Fruit fly (Drosophila melanogaster) whole organism, embryonic: Measurements from ENCODE around the gene GCS2beta.

Experiments used
- Asciz ChIP-seq: fragments of 200-800 bp; sonication (Bioruptor generic); optimal IDR thresholded peaks from 2 replicates; lab custom pipeline; 2017; ENCODE audit warnings: missing biosample characterization, mild to moderate bottlenecking, missing genetic modification characterization, missing genetic modification reagents
- Atf-2 ChIP-seq: fragments of 200-800 bp; sonication (Bioruptor generic); optimal IDR thresholded peaks from 2 replicates; lab custom pipeline; 2016; ENCODE audit warnings: missing biosample characterization, missing genetic modification characterization
- CG10462 ChIP-seq: fragments of 200-800 bp; sonication (Bioruptor generic); optimal IDR thresholded peaks from 2 replicates; lab custom pipeline; 2016; ENCODE audit warnings: missing biosample characterization, missing genetic modification characterization
- CG11093 ChIP-seq: fragments of 200-800 bp; sonication (Bioruptor generic); IDR thresholded peaks from 3 replicates; pipeline ENCODE4 v1.3.6; 2022; ENCODE audit warnings: missing biosample characterization, missing genetic modification characterization
- CG11247 ChIP-seq: fragments of 200-800 bp; sonication (Bioruptor generic); IDR thresholded peaks from 2 replicates; pipeline ENCODE4 v1.3.6; 2022; ENCODE audit warnings: missing biosample characterization, missing genetic modification characterization
- CG11560 ChIP-seq: fragments of 200-800 bp; sonication (Bioruptor generic); IDR thresholded peaks from 3 replicates; pipeline ENCODE4 v1.3.6; 2022; ENCODE audit warnings: missing biosample characterization, missing genetic modification characterization
- CG12236 ChIP-seq: fragments of 200-800 bp; sonication (Bioruptor generic); optimal IDR thresholded peaks from 2 replicates; lab custom pipeline; 2016; ENCODE audit warnings: missing biosample characterization, missing genetic modification characterization
- CG12299 ChIP-seq: fragments of 200-800 bp; sonication (Bioruptor generic); optimal IDR thresholded peaks from 2 replicates; lab custom pipeline; 2018; ENCODE audit warnings: missing biosample characterization, mild to moderate bottlenecking, missing genetic modification characterization
- CG12391 ChIP-seq: fragments of 200-800 bp; sonication (Bioruptor generic); optimal IDR thresholded peaks from 3 replicates; lab custom pipeline; 2018; ENCODE audit warnings: missing biosample characterization, mild to moderate bottlenecking, missing genetic modification characterization, moderate library complexity
- CG13123 ChIP-seq: fragments of 200-800 bp; sonication (Bioruptor generic); optimal IDR thresholded peaks from 2 replicates; lab custom pipeline; 2016; ENCODE audit warnings: missing biosample characterization, missing genetic modification characterization
- CG14667 ChIP-seq: fragments of 200-800 bp; sonication (Bioruptor generic); IDR thresholded peaks from 2 replicates; pipeline ENCODE4 v1.3.6; 2022; ENCODE audit warnings: missing biosample characterization, missing genetic modification characterization
- CG15011 ChIP-seq: fragments of 200-800 bp; sonication (Bioruptor generic); optimal IDR thresholded peaks from 3 replicates; lab custom pipeline; 2018; ENCODE audit warnings: missing biosample characterization, mild to moderate bottlenecking, missing genetic modification characterization
- CG17361 ChIP-seq: fragments of 200-800 bp; sonication (Bioruptor generic); IDR thresholded peaks from 3 replicates; pipeline ENCODE4 v1.3.6; 2022; ENCODE audit warnings: missing biosample characterization, missing genetic modification characterization
- CG17385 ChIP-seq: fragments of 200-800 bp; sonication (Bioruptor generic); optimal IDR thresholded peaks from 3 replicates; lab custom pipeline; 2018; ENCODE audit warnings: missing biosample characterization, mild to moderate bottlenecking, missing genetic modification characterization
- CG17912 ChIP-seq: fragments of 200-800 bp; sonication (Bioruptor generic); optimal IDR thresholded peaks from 2 replicates; lab custom pipeline; 2018; ENCODE audit warnings: missing biosample characterization, mild to moderate bottlenecking, missing genetic modification characterization
- CG31365 ChIP-seq: fragments of 200-800 bp; sonication (Bioruptor generic); optimal IDR thresholded peaks from 2 replicates; lab custom pipeline; 2018; ENCODE audit warnings: missing biosample characterization, mild to moderate bottlenecking, missing genetic modification characterization
- CG4424 ChIP-seq: fragments of 200-800 bp; sonication (Bioruptor generic); optimal IDR thresholded peaks from 3 replicates; lab custom pipeline; 2016; ENCODE audit warnings: missing biosample characterization, missing genetic modification characterization
- CG5180 ChIP-seq: fragments of 200-800 bp; sonication (Bioruptor generic); optimal IDR thresholded peaks from 3 replicates; lab custom pipeline; 2017; ENCODE audit warnings: missing biosample characterization, missing genetic modification characterization, mild to moderate bottlenecking, moderate library complexity, missing genetic modification reagents
- CG5953 ChIP-seq: fragments of 200-800 bp; sonication (Bioruptor generic); IDR thresholded peaks from 2 replicates; pipeline ENCODE4 v1.3.6; 2022; ENCODE audit warnings: missing biosample characterization, missing genetic modification characterization
- CG6683 ChIP-seq: fragments of 200-800 bp; sonication (Bioruptor generic); optimal IDR thresholded peaks from 2 replicates; lab custom pipeline; 2017; ENCODE audit warnings: missing biosample characterization, mild to moderate bottlenecking, missing genetic modification characterization, missing genetic modification reagents
- CG7745 ChIP-seq: fragments of 200-800 bp; sonication (Bioruptor generic); optimal IDR thresholded peaks from 2 replicates; lab custom pipeline; 2018; ENCODE audit warnings: missing biosample characterization, mild to moderate bottlenecking, missing genetic modification characterization, moderate library complexity
- CG9437 ChIP-seq: fragments of 200-800 bp; sonication (Bioruptor generic); optimal IDR thresholded peaks from 2 replicates; lab custom pipeline; 2018; ENCODE audit warnings: missing biosample characterization, mild to moderate bottlenecking, missing genetic modification characterization
- Dip3 ChIP-seq: fragments of 200-800 bp; sonication (Bioruptor generic); optimal IDR thresholded peaks from 3 replicates; lab custom pipeline; 2016; ENCODE audit warnings: missing biosample characterization, missing genetic modification characterization
- Fer3 ChIP-seq: fragments of 200-800 bp; sonication (Bioruptor generic); optimal IDR thresholded peaks from 2 replicates; lab custom pipeline; 2018; ENCODE audit warnings: missing biosample characterization, mild to moderate bottlenecking, missing genetic modification characterization, moderate library complexity
- HmgZ ChIP-seq: fragments of 200-800 bp; sonication (Bioruptor generic); optimal IDR thresholded peaks from 2 replicates; lab custom pipeline; 2018; ENCODE audit warnings: missing biosample characterization, mild to moderate bottlenecking, missing genetic modification characterization
- Hr3 ChIP-seq: fragments of 200-800 bp; sonication (Bioruptor generic); optimal IDR thresholded peaks from 3 replicates; lab custom pipeline; 2016; ENCODE audit warnings: missing biosample characterization, missing genetic modification characterization
- Hr39 ChIP-seq: fragments of >200 bp; optimal IDR thresholded peaks from 2 replicates; lab custom pipeline; 2017
- Kr ChIP-seq: fragments of 200-800 bp; sonication (Bioruptor generic); optimal IDR thresholded peaks from 2 replicates; lab custom pipeline; 2017; ENCODE audit warnings: missing biosample characterization, mild to moderate bottlenecking, missing genetic modification characterization
- Lpt ChIP-seq: fragments of >200 bp; optimal IDR thresholded peaks from 2 replicates; lab custom pipeline; 2018; ENCODE audit warnings: missing biosample characterization, missing genetic modification characterization
- Max ChIP-seq: fragments of 200-800 bp; sonication (Bioruptor generic); optimal IDR thresholded peaks from 2 replicates; lab custom pipeline; 2016; ENCODE audit warnings: missing biosample characterization, mild to moderate bottlenecking, missing genetic modification characterization
- Oli ChIP-seq: fragments of 200-800 bp; sonication (Bioruptor generic); optimal IDR thresholded peaks from 2 replicates; lab custom pipeline; 2018; ENCODE audit warnings: missing biosample characterization, mild to moderate bottlenecking, missing genetic modification characterization, moderate library complexity
- Ravus ChIP-seq: fragments of 200-800 bp; sonication (Bioruptor generic); IDR thresholded peaks from 2 replicates; pipeline ENCODE4 v1.3.6; 2022; ENCODE audit warnings: missing biosample characterization, missing genetic modification characterization
- Sox100B ChIP-seq: fragments of 200-800 bp; sonication (Bioruptor generic); optimal IDR thresholded peaks from 3 replicates; lab custom pipeline; 2018; ENCODE audit warnings: missing biosample characterization, mild to moderate bottlenecking, missing genetic modification characterization
- Taf1 ChIP-seq: fragments of 200-800 bp; sonication (Bioruptor generic); IDR thresholded peaks from 2 replicates; pipeline ENCODE4 v1.3.6; 2022; ENCODE audit warnings: missing biosample characterization, missing genetic modification characterization
- Vsx1 ChIP-seq: fragments of 200-800 bp; sonication (Bioruptor generic); optimal IDR thresholded peaks from 2 replicates; lab custom pipeline; 2017; ENCODE audit warnings: missing biosample characterization, mild to moderate bottlenecking, missing genetic modification characterization, missing genetic modification reagents
- eve ChIP-seq, 2 experiments: fragments of >200 bp; optimal IDR thresholded peaks; 2 replicates each; lab custom pipeline; 2017; ENCODE audit warnings: missing biosample characterization in 2 of 2, missing genetic modification characterization in 2 of 2
- fru ChIP-seq: fragments of >200 bp; optimal IDR thresholded peaks from 2 replicates; lab custom pipeline; 2017
- gem ChIP-seq: fragments of 200-800 bp; sonication (Bioruptor generic); optimal IDR thresholded peaks from 2 replicates; lab custom pipeline; 2019; ENCODE audit warnings: missing biosample characterization, mild to moderate bottlenecking, missing genetic modification characterization, moderate library complexity
- grn ChIP-seq: fragments of 200-800 bp; sonication (Bioruptor generic); optimal IDR thresholded peaks from 3 replicates; lab custom pipeline; 2017; ENCODE audit warnings: missing biosample characterization, missing genetic modification characterization
- gsb-n ChIP-seq: fragments of 200-800 bp; sonication (Bioruptor generic); optimal IDR thresholded peaks from 3 replicates; lab custom pipeline; 2018; ENCODE audit warnings: missing biosample characterization, mild to moderate bottlenecking, missing genetic modification characterization
- hth ChIP-seq: fragments of >200 bp; optimal IDR thresholded peaks from 2 replicates; lab custom pipeline; 2017; ENCODE audit warnings: inconsistent platforms
- mirr ChIP-seq: fragments of 200-800 bp; sonication (Bioruptor generic); optimal IDR thresholded peaks from 3 replicates; lab custom pipeline; 2018; ENCODE audit warnings: missing biosample characterization, mild to moderate bottlenecking, missing genetic modification characterization
- nerfin-2 ChIP-seq: fragments of 200-800 bp; sonication (Bioruptor generic); IDR thresholded peaks from 2 replicates; pipeline ENCODE4 v1.3.6; 2022; ENCODE audit warnings: missing biosample characterization, missing genetic modification characterization; ENCODE audit not compliant: partially characterized antibody
- onecut ChIP-seq: fragments of 200-800 bp; sonication (Bioruptor generic); IDR thresholded peaks from 2 replicates; pipeline ENCODE4 v1.3.6; 2022; ENCODE audit warnings: missing biosample characterization, missing genetic modification characterization
- peb ChIP-seq: fragments of 200-800 bp; sonication (Bioruptor generic); IDR thresholded peaks from 2 replicates; pipeline ENCODE4 v1.3.6; 2022; ENCODE audit warnings: missing biosample characterization, missing genetic modification characterization
- pita ChIP-seq: fragments of 200-800 bp; sonication (Bioruptor generic); optimal IDR thresholded peaks from 2 replicates; lab custom pipeline; 2017; ENCODE audit warnings: missing biosample characterization, mild to moderate bottlenecking, missing genetic modification characterization
- pzg ChIP-seq: fragments of 200-800 bp; sonication (Bioruptor generic); optimal IDR thresholded peaks from 3 replicates; lab custom pipeline; 2018; ENCODE audit warnings: missing biosample characterization, mild to moderate bottlenecking, missing genetic modification characterization, moderate library complexity
- shn ChIP-seq: fragments of 200-800 bp; sonication (Bioruptor generic); optimal IDR thresholded peaks from 3 replicates; lab custom pipeline; 2016; ENCODE audit warnings: missing biosample characterization, missing genetic modification characterization
- sr ChIP-seq: fragments of 200-800 bp; sonication (Bioruptor generic); IDR thresholded peaks from 3 replicates; pipeline ENCODE4 v1.3.6; 2022; ENCODE audit warnings: missing biosample characterization, missing genetic modification characterization
- sug ChIP-seq: fragments of 200-800 bp; optimal IDR thresholded peaks from 2 replicates; lab custom pipeline; 2019; ENCODE audit warnings: missing biosample characterization, mild to moderate bottlenecking, missing genetic modification characterization, moderate library complexity
- tna ChIP-seq: fragments of 200-800 bp; sonication (Bioruptor generic); IDR thresholded peaks from 2 replicates; pipeline ENCODE4 v1.3.6; 2022; ENCODE audit warnings: missing biosample characterization, missing genetic modification characterization; ENCODE audit not compliant: partially characterized antibody
- zf30C ChIP-seq: fragments of 200-800 bp; sonication (Bioruptor generic); optimal IDR thresholded peaks from 3 replicates; lab custom pipeline; 2018; ENCODE audit warnings: missing biosample characterization, mild to moderate bottlenecking, missing genetic modification characterization

The GCS2beta gene

DNA sequence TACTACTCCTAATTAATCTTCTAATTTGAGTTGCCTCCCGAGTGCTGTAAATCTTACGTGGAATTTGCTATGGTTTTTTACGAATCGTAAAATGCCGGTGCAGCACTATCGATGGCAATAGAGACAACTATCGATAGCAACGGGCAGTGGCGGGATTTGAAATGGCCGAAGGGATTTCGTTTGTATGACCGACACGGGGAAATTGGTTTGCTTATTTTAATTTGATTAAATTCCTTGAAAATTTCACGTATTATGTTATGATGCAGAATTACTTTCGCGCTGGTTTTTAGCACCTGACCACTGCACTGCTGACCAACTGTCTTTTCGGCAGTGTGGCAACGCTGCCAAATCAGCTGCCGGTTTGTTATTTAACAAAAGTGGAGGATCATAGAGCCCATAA lies at the start of gene GCS2beta, which contains the start of gene CG5131 (continued):
- TF ChIP-seq Ravus (GFP tag; lab: Robert Waterston, UW): peak; percentile 75
- TF ChIP-seq CG13123 (GFP tag; lab: Kevin White, UChicago): peak; percentile 88
- peak; percentile 97 for TF ChIP-seq shn (GFP tag; lab: Kevin White, UChicago)
- peak; percentile 96 for TF ChIP-seq CG11247 (GFP tag; lab: Robert Waterston, UW)
- TF ChIP-seq mirr: peak; percentile 76
- TF ChIP-seq Hr39 (lab: Kevin White, UChicago): no peak
- TF ChIP-seq CG10462: peak; percentile 89
- TF ChIP-seq Max (GFP tag; lab: Kevin White, UChicago): peak; percentile 95
- peak; percentile 96 for TF ChIP-seq Dip3
- TF ChIP-seq peb (GFP tag; lab: Robert Waterston, UW): peak; percentile 85
- TF ChIP-seq sug (tag; lab: Kevin White, UChicago): peak; percentile 89
- peak; percentile 97 for TF ChIP-seq HmgZ
- peak; percentile 38; the same call in 1 of the 3 replicates for TF ChIP-seq sr (GFP tag; lab: Robert Waterston, UW)
- peak; percentile 90 for TF ChIP-seq gsb-n (tag; lab: Kevin White, UChicago)
- TF ChIP-seq CG15011 (GFP tag; lab: Kevin White, UChicago): peak; percentile 70
- TF ChIP-seq CG5953 (GFP tag; lab: Robert Waterston, UW): peak; percentile 80
- TF ChIP-seq CG31365 (tag; lab: Kevin White, UChicago): peak; percentile 53
- TF ChIP-seq CG17385 (GFP tag; lab: Kevin White, UChicago): peak; percentile 78
- TF ChIP-seq CG11560 (tag; lab: Robert Waterston, UW): peak; percentile 88
- peak; percentile 95 for TF ChIP-seq gem (tag; lab: Kevin White, UChicago)
- TF ChIP-seq pzg: peak; percentile 82
- TF ChIP-seq pita (GFP tag; lab: Kevin White, UChicago): no peak
- peak; percentile 92 for TF ChIP-seq CG4424
- TF ChIP-seq CG6683: peak; percentile 78
- peak; percentile 84 for TF ChIP-seq CG11093 (GFP tag; lab: Robert Waterston, UW)
- TF ChIP-seq hth: no peak
- TF ChIP-seq CG12236 (GFP tag; lab: Kevin White, UChicago): peak; percentile 82
- peak; percentile 92 for TF ChIP-seq CG14667 (GFP tag; lab: Robert Waterston, UW)
- TF ChIP-seq Fer3 (tag; lab: Kevin White, UChicago): peak; percentile 91
- TF ChIP-seq CG5180: peak; percentile 50
- TF ChIP-seq zf30C (GFP tag; lab: Kevin White, UChicago): no peak
- TF ChIP-seq Vsx1 (GFP tag; lab: Kevin White, UChicago): peak; percentile 33
- no peak for TF ChIP-seq Lpt (GFP tag; lab: Kevin White, UChicago)
- TF ChIP-seq fru: no peak
- peak; percentile 93 for TF ChIP-seq Taf1 (GFP tag; lab: Robert Waterston, UW)
- TF ChIP-seq CG9437 (GFP tag; lab: Kevin White, UChicago): peak; percentile 97
- TF ChIP-seq CG12391 (tag; lab: Kevin White, UChicago): peak; percentile 91
- no peak for TF ChIP-seq Kr
- peak; percentile 94 for TF ChIP-seq Hr3
- no peak for TF ChIP-seq eve (GFP tag; optimal IDR thresholded peaks at IDR 0.05; lab: Kevin White, UChicago)
- no peak for TF ChIP-seq grn (GFP tag; lab: Kevin White, UChicago)
- peak; percentile 77 for TF ChIP-seq Sox100B (GFP tag; lab: Kevin White, UChicago)
- TF ChIP-seq Atf-2 (GFP tag; lab: Kevin White, UChicago): peak; percentile 95
- TF ChIP-seq nerfin-2 (GFP tag; lab: Robert Waterston, UW): peak; percentile 62; the same call in 1 of the 2 replicates
- peak; percentile 90 for TF ChIP-seq CG17361 (GFP tag; lab: Robert Waterston, UW)
- no peak for TF ChIP-seq CG7745 (tag; lab: Kevin White, UChicago)
- TF ChIP-seq onecut: no peak
- TF ChIP-seq Asciz (GFP tag; lab: Kevin White, UChicago): peak; percentile 70
- peak; percentile 83 for TF ChIP-seq tna (GFP tag; lab: Robert Waterston, UW)
- peak; percentile 85 for TF ChIP-seq Oli (tag; lab: Kevin White, UChicago)
- peak; percentile 49 for TF ChIP-seq CG17912 (GFP tag; lab: Kevin White, UChicago)
- TF ChIP-seq CG12299: peak; percentile 59
